Fruit fly (Drosophila melanogaster) whole organism, pupa: ENCODE data around the gene CG8135.
A peak's percentile ranks its signal among the peaks of the same experiment; 100 is the strongest.

Experiments used
- CG10348 ChIP-seq: fragments of 200-800 bp; sonication (Bioruptor generic); IDR thresholded peaks from 2 replicates; pipeline ENCODE4 v1.3.6; 2022; ENCODE audit warnings: missing biosample characterization, missing genetic modification characterization
- CG12605 ChIP-seq: fragments of 200-800 bp; sonication (Bioruptor generic); IDR thresholded peaks from 2 replicates; pipeline ENCODE4 v1.3.6; 2022; ENCODE audit warnings: missing biosample characterization, missing genetic modification characterization
- CG13204 ChIP-seq: fragments of 200-800 bp; sonication (Bioruptor generic); optimal IDR thresholded peaks from 2 replicates; lab custom pipeline; 2018; ENCODE audit warnings: missing biosample characterization, mild to moderate bottlenecking, missing genetic modification characterization, moderate library complexity
- CG14655 ChIP-seq: fragments of 200-800 bp; sonication (Bioruptor generic); optimal IDR thresholded peaks from 3 replicates; lab custom pipeline; 2017; ENCODE audit warnings: mild to moderate bottlenecking, missing biosample characterization, missing genetic modification reagents, missing genetic modification characterization
- CG15710 ChIP-seq: fragments of 200-800 bp; sonication (Bioruptor generic); optimal IDR thresholded peaks from 2 replicates; lab custom pipeline; 2018; ENCODE audit warnings: missing biosample characterization, mild to moderate bottlenecking, missing genetic modification characterization, moderate library complexity
- CG17806 ChIP-seq: fragments of 200-800 bp; sonication (Bioruptor generic); optimal IDR thresholded peaks from 2 replicates; lab custom pipeline; 2018; ENCODE audit warnings: missing biosample characterization, mild to moderate bottlenecking, missing genetic modification characterization, moderate library complexity
- CG32121 ChIP-seq: fragments of 200-800 bp; sonication (Bioruptor generic); IDR thresholded peaks from 2 replicates; pipeline ENCODE4 v1.3.6; 2022; ENCODE audit warnings: missing biosample characterization, missing genetic modification characterization
- CG34367 ChIP-seq: fragments of 200-800 bp; sonication (Bioruptor generic); optimal IDR thresholded peaks from 2 replicates; lab custom pipeline; 2018; ENCODE audit warnings: missing biosample characterization, mild to moderate bottlenecking, missing genetic modification characterization
- CG4496 ChIP-seq: fragments of 200-800 bp; sonication (Bioruptor generic); IDR thresholded peaks from 3 replicates; pipeline ENCODE4 v1.3.6; 2022; ENCODE audit warnings: missing biosample characterization, missing genetic modification characterization
- CG8159 ChIP-seq: fragments of 200-800 bp; sonication (Bioruptor generic); optimal IDR thresholded peaks from 3 replicates; lab custom pipeline; 2018; ENCODE audit warnings: missing biosample characterization, mild to moderate bottlenecking, missing genetic modification characterization, moderate library complexity
- CG8301 ChIP-seq: fragments of 200-800 bp; sonication (Bioruptor generic); optimal IDR thresholded peaks from 2 replicates; lab custom pipeline; 2018; ENCODE audit warnings: missing biosample characterization, mild to moderate bottlenecking, missing genetic modification characterization
- CG9948 ChIP-seq: fragments of 200-800 bp; sonication (Bioruptor generic); optimal IDR thresholded peaks from 2 replicates; lab custom pipeline; 2018; ENCODE audit warnings: missing biosample characterization, mild to moderate bottlenecking, missing genetic modification characterization, moderate library complexity
- D1 ChIP-seq: fragments of 200-800 bp; sonication (Bioruptor generic); optimal IDR thresholded peaks from 2 replicates; lab custom pipeline; 2018; ENCODE audit warnings: missing biosample characterization, mild to moderate bottlenecking, missing genetic modification characterization, moderate library complexity
- EcR ChIP-seq: fragments of 200-800 bp; sonication (Bioruptor generic); optimal IDR thresholded peaks from 3 replicates; lab custom pipeline; 2019; ENCODE audit warnings: missing biosample characterization, missing genetic modification characterization, mild to moderate bottlenecking, moderate library complexity, missing genetic modification reagents
- Ets98B ChIP-seq: fragments of 200-800 bp; sonication (Bioruptor generic); IDR thresholded peaks from 2 replicates; pipeline ENCODE4 v1.3.6; 2022; ENCODE audit warnings: missing biosample characterization, missing genetic modification characterization
- Pif1A ChIP-seq: fragments of 200-800 bp; sonication (Bioruptor generic); optimal IDR thresholded peaks from 3 replicates; lab custom pipeline; 2016; ENCODE audit warnings: missing biosample characterization, missing genetic modification characterization
- Pif1B ChIP-seq: fragments of 200-800 bp; sonication (Bioruptor generic); optimal IDR thresholded peaks from 3 replicates; lab custom pipeline; 2016; ENCODE audit warnings: missing biosample characterization, missing genetic modification characterization
- Snoo ChIP-seq: fragments of 200-800 bp; sonication (Bioruptor generic); optimal IDR thresholded peaks from 3 replicates; lab custom pipeline; 2017; ENCODE audit warnings: missing biosample characterization, mild to moderate bottlenecking, missing genetic modification characterization, inconsistent platforms
- fd96Ca ChIP-seq: fragments of 200-800 bp; sonication (Bioruptor generic); IDR thresholded peaks from 3 replicates; pipeline ENCODE4 v1.3.6; 2022; ENCODE audit warnings: missing biosample characterization, missing genetic modification characterization
- gl ChIP-seq: fragments of 200-800 bp; sonication (Bioruptor generic); optimal IDR thresholded peaks from 2 replicates; lab custom pipeline; 2018; ENCODE audit warnings: missing biosample characterization, mild to moderate bottlenecking, missing genetic modification characterization
- rn ChIP-seq: fragments of 200-800 bp; sonication (Bioruptor generic); IDR thresholded peaks from 2 replicates; pipeline ENCODE4 v1.3.6; 2022; ENCODE audit warnings: missing biosample characterization, missing genetic modification characterization

Gene CG8135

DNA sequence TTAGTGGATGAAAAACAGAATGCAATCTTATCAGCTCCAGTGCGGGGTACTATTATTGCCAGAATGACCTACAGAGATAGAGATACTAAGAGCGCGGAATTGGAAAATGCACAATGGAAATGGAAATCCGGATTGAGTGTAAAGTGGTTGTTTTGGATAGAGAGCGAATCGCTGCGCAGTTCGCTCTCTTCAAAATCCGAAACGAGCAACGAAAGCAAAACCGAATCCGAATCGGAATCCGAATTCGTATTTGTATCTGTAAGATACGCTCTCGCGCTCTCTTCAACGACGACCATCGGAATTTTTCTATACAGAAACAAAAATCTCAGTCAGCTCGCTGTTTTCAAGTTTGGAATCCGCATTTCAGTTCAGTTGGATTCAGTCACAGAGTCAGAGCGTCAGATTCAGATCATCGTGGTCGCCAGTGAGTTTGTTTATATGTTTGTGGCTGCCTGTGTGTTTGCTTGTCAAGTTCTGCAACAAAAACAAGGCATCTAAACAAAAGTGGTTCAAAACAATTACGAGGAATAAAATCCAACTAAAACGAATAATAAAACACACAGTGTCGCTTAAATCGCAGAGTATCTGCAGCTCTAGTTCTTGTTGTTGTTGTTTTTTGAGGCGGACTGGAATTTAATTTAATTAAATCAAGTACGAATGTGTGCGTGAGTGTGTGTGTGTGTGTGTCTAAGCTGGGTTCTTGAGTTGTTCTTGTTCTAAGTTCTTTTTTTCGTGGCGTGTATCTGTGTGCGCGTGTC, 13.6 kb downstream of the CG8135 start, which contains the start of gene ps:
TSS of gene ps (plus strand) at position 364 of the 758 bp plus-strand sequence.
- no peak for TF ChIP-seq fd96Ca
- no peak for TF ChIP-seq Pif1A (GFP tag; lab: Kevin White, UChicago)
- peak; percentile 0 for TF ChIP-seq Snoo (tag; lab: Kevin White, UChicago)
- TF ChIP-seq Pif1B (GFP tag; lab: Kevin White, UChicago) = peak; percentile 48
- TF ChIP-seq Ets98B (GFP tag; lab: Robert Waterston, UW) = no peak
- TF ChIP-seq CG15710 (tag; lab: Kevin White, UChicago) = no peak
- peak; percentile 26 for TF ChIP-seq gl (tag; lab: Kevin White, UChicago)
- TF ChIP-seq D1 = no peak
- TF ChIP-seq CG34367 (tag; lab: Kevin White, UChicago) = no peak
- no peak for TF ChIP-seq CG13204
- no peak for TF ChIP-seq EcR (GFP tag; lab: Kevin White, UChicago)
- no peak for TF ChIP-seq rn
- no peak for TF ChIP-seq CG17806
- no peak for TF ChIP-seq CG10348 (GFP tag; lab: Robert Waterston, UW)
- no peak for TF ChIP-seq CG14655 (GFP tag; lab: Kevin White, UChicago)
- TF ChIP-seq CG32121 (GFP tag; lab: Robert Waterston, UW) = no peak
- TF ChIP-seq CG4496 (GFP tag; lab: Robert Waterston, UW) = no peak
- TF ChIP-seq CG8159 (tag; lab: Kevin White, UChicago) = no peak
- TF ChIP-seq CG12605 (GFP tag; lab: Robert Waterston, UW) = no peak
- no peak for TF ChIP-seq CG8301 (tag; lab: Kevin White, UChicago)

dm6 chr3R:9418373-9419299, 14.5 kb downstream of the CG8135 start:
- no peak for TF ChIP-seq Pif1B (GFP tag; lab: Kevin White, UChicago)
- TF ChIP-seq CG32121 (GFP tag; lab: Robert Waterston, UW) = no peak
- no peak for TF ChIP-seq gl (tag; lab: Kevin White, UChicago)
- TF ChIP-seq rn = no peak
- no peak for TF ChIP-seq CG15710 (tag; lab: Kevin White, UChicago)
- TF ChIP-seq D1 = no peak
- TF ChIP-seq CG34367 (tag; lab: Kevin White, UChicago) = no peak
- no peak for TF ChIP-seq CG9948
- no peak for TF ChIP-seq CG8159 (tag; lab: Kevin White, UChicago)
- TF ChIP-seq Pif1A (GFP tag; lab: Kevin White, UChicago) = no peak
- TF ChIP-seq CG10348 (GFP tag; lab: Robert Waterston, UW) = no peak

DNA sequence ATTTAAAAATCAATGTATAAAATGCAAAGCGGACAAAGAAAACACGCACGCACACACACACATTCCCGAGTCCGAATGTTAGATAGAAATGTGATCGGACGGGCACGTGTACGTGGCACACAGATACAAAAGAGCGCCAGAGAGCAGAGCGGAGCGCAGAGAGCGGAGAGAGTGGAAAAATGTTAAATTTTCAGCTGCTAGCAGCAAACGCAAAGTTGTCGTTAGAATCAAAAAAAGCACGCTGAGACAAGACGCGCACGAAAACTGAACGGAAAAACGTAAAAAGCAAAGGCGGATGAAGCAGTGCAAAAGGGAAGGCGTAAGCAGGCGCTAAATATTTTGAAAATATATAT, 15.1 kb downstream of the CG8135 start:
- no peak for TF ChIP-seq CG32121 (GFP tag; lab: Robert Waterston, UW)
- TF ChIP-seq CG10348 (GFP tag; lab: Robert Waterston, UW) = no peak
- TF ChIP-seq D1 = no peak
- no peak for TF ChIP-seq CG9948
- peak; percentile 34 for TF ChIP-seq Pif1A (GFP tag; lab: Kevin White, UChicago)
- TF ChIP-seq Pif1B (GFP tag; lab: Kevin White, UChicago) = peak; percentile 2
- TF ChIP-seq Snoo (tag; lab: Kevin White, UChicago) = no peak
- no peak for TF ChIP-seq CG8159 (tag; lab: Kevin White, UChicago)
- TF ChIP-seq CG13204 = peak; percentile 8
- no peak for TF ChIP-seq CG15710 (tag; lab: Kevin White, UChicago)

dm6 chr3R:9420439-9421234, 16.5 kb downstream of the CG8135 start:
- TF ChIP-seq CG34367 (tag; lab: Kevin White, UChicago) (no peak), rn (no peak), Pif1B (GFP tag; lab: Kevin White, UChicago) (peak; percentile 2), CG10348 (GFP tag; lab: Robert Waterston, UW) (peak; percentile 50; the same call in 1 of the 2 replicates), EcR (GFP tag; lab: Kevin White, UChicago) (no peak), gl (tag; lab: Kevin White, UChicago) (no peak), CG32121 (GFP tag; lab: Robert Waterston, UW) (peak; percentile 76), CG4496 (GFP tag; lab: Robert Waterston, UW) (peak; percentile 81), CG8159 (tag; lab: Kevin White, UChicago) (peak; percentile 46), Pif1A (GFP tag; lab: Kevin White, UChicago) (no peak), CG8301 (tag; lab: Kevin White, UChicago) (peak; percentile 46), Ets98B (GFP tag; lab: Robert Waterston, UW) (peak; percentile 65; the same call in 1 of the 2 replicates), CG15710 (tag; lab: Kevin White, UChicago) (no peak), CG14655 (GFP tag; lab: Kevin White, UChicago) (peak; percentile 46), CG12605 (GFP tag; lab: Robert Waterston, UW) (no peak), D1 (no peak), fd96Ca (peak; percentile 76), CG17806 (peak; percentile 12), Snoo (tag; lab: Kevin White, UChicago) (no peak), CG9948 (peak; percentile 33), CG13204 (no peak)
